Worm (Caenorhabditis elegans) whole organism, L4 larva: Measurements from ENCODE around the gene H40L08.3.

Source experiments
- D1046.2 ChIP-seq: fragments of 200-800 bp; sonication (Bioruptor generic); IDR thresholded peaks from 2 replicates; pipeline ENCODE4 v1.3.6; 2022; ENCODE audit warnings: missing genetic modification characterization, missing compliant biosample characterization
- F10B5.3 ChIP-seq: sonication (generic microtip); optimal IDR thresholded peaks from 2 replicates; lab custom pipeline; 2016; ENCODE audit warnings: mild to moderate bottlenecking, missing genetic modification characterization, missing compliant biosample characterization
- F49E8.2 ChIP-seq: sonication (generic microtip); optimal IDR thresholded peaks from 2 replicates; lab custom pipeline; 2016; ENCODE audit warnings: missing compliant biosample characterization, mild to moderate bottlenecking, missing genetic modification characterization, borderline replicate concordance
- R02D3.7 ChIP-seq: fragments of 150-350 bp; sonication (generic microtip); optimal IDR thresholded peaks from 3 replicates; lab custom pipeline; 2014; ENCODE audit warnings: missing biosample characterization, missing genetic modification characterization
- T26A8.4 ChIP-seq: fragments of 200-800 bp; sonication (Bioruptor generic); IDR thresholded peaks from 2 replicates; pipeline ENCODE4 v1.3.6; 2022; ENCODE audit warnings: missing genetic modification characterization, missing compliant biosample characterization
- Y75B8A.6 ChIP-seq: fragments of 200-800 bp; sonication (Bioruptor generic); IDR thresholded peaks from 2 replicates; pipeline ENCODE4 v1.3.6; 2022; ENCODE audit warnings: missing genetic modification reagents, missing genetic modification characterization, missing compliant biosample characterization
- ZK337.2 ChIP-seq: fragments of 200-800 bp; sonication (Bioruptor generic); IDR thresholded peaks from 2 replicates; pipeline ENCODE4 v1.3.6; 2022; ENCODE audit warnings: missing genetic modification reagents, missing genetic modification characterization, missing compliant biosample characterization
- aly-2 ChIP-seq: sonication (generic microtip); optimal IDR thresholded peaks from 2 replicates; lab custom pipeline; 2018; ENCODE audit warnings: missing biosample characterization, missing genetic modification characterization
- ama-1 ChIP-seq: fragments of 150-350 bp; optimal IDR thresholded peaks from 2 replicates; lab custom pipeline; 2014; ENCODE audit warnings: inconsistent platforms, mixed read lengths
- ceh-20 ChIP-seq: fragments of 200-800 bp; sonication (Bioruptor generic); IDR thresholded peaks from 2 replicates; pipeline ENCODE4 v1.3.6; 2022; ENCODE audit warnings: missing genetic modification reagents, missing genetic modification characterization, missing compliant biosample characterization
- ceh-28 ChIP-seq: fragments of 150-350 bp; optimal IDR thresholded peaks from 2 replicates; lab custom pipeline; 2014; ENCODE audit warnings: missing biosample characterization, missing genetic modification reagents, missing genetic modification characterization
- ceh-32 ChIP-seq: sonication (generic microtip); optimal IDR thresholded peaks from 2 replicates; lab custom pipeline; 2016; ENCODE audit warnings: mild to moderate bottlenecking, missing genetic modification characterization, missing compliant biosample characterization; ENCODE audit not compliant: poor library complexity
- ceh-62 ChIP-seq: sonication (generic microtip); optimal IDR thresholded peaks from 2 replicates; lab custom pipeline; 2017; ENCODE audit warnings: missing biosample characterization, missing genetic modification characterization
- ceh-82 ChIP-seq: sonication (generic microtip); optimal IDR thresholded peaks from 2 replicates; lab custom pipeline; 2017; ENCODE audit warnings: missing biosample characterization, missing genetic modification characterization
- daf-12 ChIP-seq: fragments of 150-350 bp; optimal IDR thresholded peaks from 2 replicates; lab custom pipeline; 2014; ENCODE audit warnings: missing biosample characterization, missing genetic modification reagents, missing genetic modification characterization
- daf-16 ChIP-seq, 3 experiments: sonication (generic microtip); optimal IDR thresholded peaks; 2 replicates each; lab custom pipeline; 2016 to 2017; ENCODE audit warnings: missing genetic modification characterization in 3 of 3, missing genetic modification reagents in 3 of 3, mild to moderate bottlenecking in 2 of 3, missing compliant biosample characterization in 2 of 3, missing biosample characterization in 1 of 3, moderate library complexity in 1 of 3
- daf-19 ChIP-seq: fragments of 200-800 bp; sonication (Bioruptor generic); conservative IDR thresholded peaks from 2 replicates; pipeline ENCODE4 v1.3.6; 2022; ENCODE audit warnings: missing genetic modification characterization, missing compliant biosample characterization
- dmd-6 ChIP-seq: fragments of 200-800 bp; sonication (Bioruptor generic); IDR thresholded peaks from 2 replicates; pipeline ENCODE4 v1.3.6; 2022; ENCODE audit warnings: missing genetic modification reagents, missing genetic modification characterization, missing compliant biosample characterization
- dmd-9 ChIP-seq: fragments of 200-800 bp; sonication (Bioruptor generic); IDR thresholded peaks from 2 replicates; pipeline ENCODE4 v1.3.6; 2022; ENCODE audit warnings: missing genetic modification reagents, missing genetic modification characterization, missing compliant biosample characterization
- duxl-1 ChIP-seq: sonication (generic microtip); optimal IDR thresholded peaks from 2 replicates; lab custom pipeline; 2016; ENCODE audit warnings: mild to moderate bottlenecking, missing genetic modification characterization, moderate library complexity, missing compliant biosample characterization; ENCODE audit not compliant: poor library complexity
- fkh-10 ChIP-seq: fragments of 150-350 bp; optimal IDR thresholded peaks from 2 replicates; lab custom pipeline; 2014; ENCODE audit warnings: missing biosample characterization, missing genetic modification reagents, missing genetic modification characterization
- fos-1 ChIP-seq: fragments of 150-350 bp; optimal IDR thresholded peaks from 2 replicates; lab custom pipeline; 2014; ENCODE audit warnings: missing biosample characterization, missing genetic modification characterization
- hlh-11 ChIP-seq: fragments of 200-800 bp; sonication (Bioruptor generic); optimal IDR thresholded peaks from 2 replicates; lab custom pipeline; 2018; ENCODE audit warnings: mild to moderate bottlenecking, missing genetic modification characterization, missing compliant biosample characterization
- hlh-30 ChIP-seq: sonication (generic microtip); optimal IDR thresholded peaks from 2 replicates; lab custom pipeline; 2017; ENCODE audit warnings: antibody characterized with exemption, mild to moderate bottlenecking, missing genetic modification characterization, missing compliant biosample characterization; ENCODE audit not compliant: insufficient read depth
- jun-1 ChIP-seq: fragments of 150-350 bp; optimal IDR thresholded peaks from 2 replicates; lab custom pipeline; 2014; ENCODE audit warnings: missing biosample characterization, missing genetic modification reagents, missing genetic modification characterization
- lin-1 ChIP-seq: fragments of 200-800 bp; sonication (Bioruptor generic); IDR thresholded peaks from 2 replicates; pipeline ENCODE4 v1.3.6; 2022; ENCODE audit warnings: missing genetic modification reagents, missing genetic modification characterization, missing compliant biosample characterization
- lin-29 ChIP-seq: fragments of 200-800 bp; sonication (Bioruptor generic); IDR thresholded peaks from 2 replicates; pipeline ENCODE4 v1.3.6; 2022; ENCODE audit warnings: missing genetic modification reagents, missing genetic modification characterization, missing compliant biosample characterization
- lin-38 ChIP-seq: fragments of 200-800 bp; sonication (Bioruptor generic); IDR thresholded peaks from 2 replicates; pipeline ENCODE4 v1.3.6; 2022; ENCODE audit warnings: missing genetic modification reagents, missing genetic modification characterization, missing compliant biosample characterization
- mdl-1 ChIP-seq, 2 experiments: fragments of 150-350 bp in 1 of 2; sonication (generic microtip) in 1 of 2; optimal IDR thresholded peaks; 2 replicates each; lab custom pipeline; 2014 to 2017; ENCODE audit warnings: missing biosample characterization in 2 of 2, missing genetic modification characterization in 2 of 2
- mdt-29 ChIP-seq: fragments of 200-800 bp; sonication (Bioruptor generic); IDR thresholded peaks from 2 replicates; pipeline ENCODE4 v1.3.6; 2022; ENCODE audit warnings: missing genetic modification reagents, missing genetic modification characterization, missing compliant biosample characterization
- mep-1 ChIP-seq: fragments of 150-350 bp; sonication (generic microtip); optimal IDR thresholded peaks from 3 replicates; lab custom pipeline; 2014; ENCODE audit warnings: missing biosample characterization, missing genetic modification characterization
- mes-2 ChIP-seq: sonication (generic microtip); optimal IDR thresholded peaks from 2 replicates; lab custom pipeline; 2016; ENCODE audit warnings: missing genotype, mild to moderate bottlenecking, missing genetic modification characterization, missing compliant biosample characterization; ENCODE audit not compliant: poor library complexity, severe bottlenecking
- nhr-102 ChIP-seq: sonication (generic microtip); optimal IDR thresholded peaks from 2 replicates; lab custom pipeline; 2016; ENCODE audit warnings: mild to moderate bottlenecking, missing genetic modification characterization, moderate library complexity, missing compliant biosample characterization
- nhr-237 ChIP-seq: sonication (generic microtip); optimal IDR thresholded peaks from 2 replicates; lab custom pipeline; 2017; ENCODE audit warnings: missing biosample characterization, missing genetic modification characterization
- nhr-28 ChIP-seq: fragments of 150-350 bp; optimal IDR thresholded peaks from 2 replicates; lab custom pipeline; 2014; ENCODE audit warnings: missing biosample characterization, missing genetic modification characterization
- nhr-41 ChIP-seq: fragments of 200-800 bp; sonication (Bioruptor generic); IDR thresholded peaks from 2 replicates; pipeline ENCODE4 v1.3.6; 2022; ENCODE audit warnings: missing genetic modification reagents, missing genetic modification characterization, missing compliant biosample characterization
- nhr-6 ChIP-seq: fragments of 150-350 bp; optimal IDR thresholded peaks from 2 replicates; lab custom pipeline; 2014; ENCODE audit warnings: missing biosample characterization, missing genetic modification characterization
- nhr-77 ChIP-seq: fragments of 150-350 bp; optimal IDR thresholded peaks from 2 replicates; lab custom pipeline; 2014; ENCODE audit warnings: missing biosample characterization, missing genetic modification characterization
- php-3 ChIP-seq: fragments of 200-800 bp; sonication (Bioruptor generic); IDR thresholded peaks from 2 replicates; pipeline ENCODE4 v1.3.6; 2022; ENCODE audit warnings: missing genetic modification reagents, missing genetic modification characterization, missing compliant biosample characterization
- saeg-2 ChIP-seq: fragments of 200-800 bp; sonication (Bioruptor generic); IDR thresholded peaks from 2 replicates; pipeline ENCODE4 v1.3.6; 2022; ENCODE audit warnings: missing genetic modification reagents, missing genetic modification characterization, missing compliant biosample characterization
- sdz-12 ChIP-seq: fragments of 200-800 bp; sonication (Bioruptor generic); optimal IDR thresholded peaks from 2 replicates; lab custom pipeline; 2018; ENCODE audit warnings: mild to moderate bottlenecking, missing genetic modification characterization, missing compliant biosample characterization
- set-16 ChIP-seq: fragments of 200-800 bp; sonication (Bioruptor generic); IDR thresholded peaks from 2 replicates; pipeline ENCODE4 v1.3.6; 2022; ENCODE audit warnings: missing genetic modification reagents, missing genetic modification characterization, missing compliant biosample characterization
- skn-1 ChIP-seq: fragments of 150-350 bp; optimal IDR thresholded peaks from 2 replicates; lab custom pipeline; 2014; ENCODE audit warnings: missing biosample characterization, missing genetic modification characterization
- spr-1 ChIP-seq: sonication (generic microtip); optimal IDR thresholded peaks from 2 replicates; lab custom pipeline; 2016; ENCODE audit warnings: mild to moderate bottlenecking, missing genetic modification characterization, missing compliant biosample characterization
- tag-97 ChIP-seq: fragments of 200-800 bp; sonication (Bioruptor generic); IDR thresholded peaks from 2 replicates; pipeline ENCODE4 v1.3.6; 2022; ENCODE audit warnings: missing genetic modification characterization, missing compliant biosample characterization
- tra-1 ChIP-seq: fragments of 200-800 bp; sonication (Bioruptor generic); IDR thresholded peaks from 2 replicates; pipeline ENCODE4 v1.3.6; 2022; ENCODE audit warnings: missing genetic modification reagents, missing genetic modification characterization, missing compliant biosample characterization
- vab-7 ChIP-seq: fragments of 200-800 bp; sonication (Bioruptor generic); IDR thresholded peaks from 2 replicates; pipeline ENCODE4 v1.3.6; 2022; ENCODE audit warnings: missing genetic modification reagents, missing genetic modification characterization, missing compliant biosample characterization
- zag-1 ChIP-seq: fragments of 150-350 bp; optimal IDR thresholded peaks from 2 replicates; lab custom pipeline; 2014; ENCODE audit warnings: missing biosample characterization, missing genetic modification characterization
- zfp-3 ChIP-seq: fragments of 200-800 bp; sonication (Bioruptor generic); conservative IDR thresholded peaks from 2 replicates; pipeline ENCODE4 v1.3.6; 2022; ENCODE audit warnings: missing genetic modification reagents, missing genetic modification characterization, missing compliant biosample characterization
- zip-11 ChIP-seq: fragments of 200-800 bp; sonication (Bioruptor generic); IDR thresholded peaks from 2 replicates; pipeline ENCODE4 v1.3.6; 2022; ENCODE audit warnings: missing genetic modification characterization, missing compliant biosample characterization
- zip-2 ChIP-seq: fragments of 150-350 bp; optimal IDR thresholded peaks from 2 replicates; lab custom pipeline; 2014; ENCODE audit warnings: missing biosample characterization, missing genetic modification characterization

Gene H40L08.3

DNA sequence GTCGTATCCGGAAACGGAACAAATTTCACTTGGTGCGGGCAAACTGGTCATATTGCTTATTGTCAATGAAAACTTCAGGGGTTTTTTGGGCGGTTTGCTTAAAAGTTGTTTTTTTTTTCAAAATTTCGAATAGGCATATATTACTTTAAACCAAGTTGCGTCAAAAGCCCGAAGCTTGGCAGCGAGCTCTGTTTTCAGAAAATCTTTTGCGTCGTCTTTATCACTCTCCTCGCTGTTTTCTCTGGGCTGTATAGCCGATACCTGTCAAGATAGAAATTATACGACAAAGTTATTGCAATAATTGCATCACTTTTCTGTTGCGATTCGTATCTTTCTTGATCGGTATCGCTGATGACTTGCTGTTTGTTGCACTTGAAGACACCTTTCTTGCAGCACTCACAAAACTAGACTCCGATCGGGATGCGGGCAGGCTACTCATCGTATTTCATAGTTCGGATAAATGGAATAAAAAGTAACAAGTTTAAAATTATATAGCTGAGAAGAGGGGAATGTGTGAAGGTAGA is at the start of gene H40L08.3, which contains the start of gene H40L08.9:
Gene H40L08.3, minus strand, starts transcription at position 51 of the 524 bp plus-strand sequence.
Gene H40L08.9, minus strand, starts transcription at position 439 of the 524 bp plus-strand sequence.
- TF ChIP-seq duxl-1 (tag; lab: Kevin White, UChicago) (no peak), zag-1 (tag; lab: Kevin White, UChicago) (no peak), hlh-30 (tag; lab: Kevin White, UChicago) (no peak), mes-2 (tag; lab: Kevin White, UChicago) (no peak), sdz-12 (GFP tag; lab: Kevin White, UChicago) (peak; percentile 57), hlh-11 (tag; lab: Kevin White, UChicago) (no peak), aly-2 (tag; lab: Kevin White, UChicago) (no peak), dmd-6 (GFP tag; lab: Robert Waterston, UW) (no peak), jun-1 (tag; lab: Kevin White, UChicago) (no peak), fkh-10 (no peak), skn-1 (tag; lab: Kevin White, UChicago) (no peak), F10B5.3 (tag; lab: Kevin White, UChicago) (no peak), daf-16 (GFP tag; optimal IDR thresholded peaks at IDR 0.05; lab: Kevin White, UChicago) (no peak), daf-16 (tag; optimal IDR thresholded peaks at IDR 0.05; lab: Kevin White, UChicago) (no peak), nhr-237 (no peak), ama-1 (lab: Kevin White, UChicago) (peak; percentile 98), php-3 (peak; percentile 46; the same call in 1 of the 2 replicates), ceh-82 (tag; lab: Kevin White, UChicago) (no peak), ZK337.2 (no peak), daf-12 (tag; lab: Kevin White, UChicago) (no peak), zfp-3 (GFP tag; lab: Robert Waterston, UW) (no peak), nhr-41 (no peak), fos-1 (tag; lab: Kevin White, UChicago) (no peak), dmd-9 (GFP tag; lab: Robert Waterston, UW) (no peak), ceh-28 (tag; lab: Kevin White, UChicago) (no peak), nhr-77 (tag; lab: Kevin White, UChicago) (no peak), tag-97 (GFP tag; lab: Robert Waterston, UW) (no peak), D1046.2 (no peak), mdl-1 (tag; optimal IDR thresholded peaks at IDR 0.05; lab: Kevin White, UChicago) (no peak), ceh-62 (tag; lab: Kevin White, UChicago) (no peak), R02D3.7 (tag; lab: Kevin White, UChicago) (no peak), nhr-102 (tag; lab: Kevin White, UChicago) (peak; percentile 30), zip-11 (GFP tag; lab: Robert Waterston, UW) (no peak), ceh-20 (GFP tag; lab: Robert Waterston, UW) (no peak), tra-1 (GFP tag; lab: Robert Waterston, UW) (no peak), lin-1 (GFP tag; lab: Robert Waterston, UW) (no peak), saeg-2 (GFP tag; lab: Robert Waterston, UW) (no peak), T26A8.4 (peak; percentile 72), zip-2 (tag; lab: Kevin White, UChicago) (no peak), mep-1 (no peak), spr-1 (tag; lab: Kevin White, UChicago) (no peak), nhr-6 (tag; lab: Kevin White, UChicago) (no peak), nhr-28 (tag; lab: Kevin White, UChicago) (peak; percentile 9), lin-38 (0 out of 2 replicates have a peak, but pooled peaks have one; percentile 5), ceh-32 (tag; lab: Kevin White, UChicago) (no peak), lin-29 (no peak), mdt-29 (no peak), Y75B8A.6 (0 out of 2 replicates have a peak, but pooled peaks have one; percentile 4), F49E8.2 (tag; lab: Kevin White, UChicago) (no peak), daf-19 (GFP tag; lab: Robert Waterston, UW) (no peak), set-16 (GFP tag; lab: Robert Waterston, UW) (no peak), vab-7 (no peak)
